Worm (Caenorhabditis elegans): ENCODE measurements around the gene sri-26.
"Not testable (repeated sequence)": the region's sequence is repeated elsewhere in the genome, so short reads cannot be mapped to it uniquely, and the experiment has no call there.

ce11 chrV:15256669-15257068 is 41.4 kb downstream of the sri-26 start, which contains the start of gene srsx-39:
- TF ChIP-seq W03F9.2, him-1, dao-5 (tag; optimal IDR thresholded peaks at IDR 0.05): not testable (repeated sequence)

Measured in whole organism, L4/young adult.